Fruit fly (Drosophila melanogaster): ENCODE results near the gene CG44303.

CG44303 gene

dm6 chrX:6705059-6705802 is 18.0 kb upstream of the CG44303 start (continued):
- TF ChIP-seq spab (GFP tag; optimal IDR thresholded peaks at IDR 0.05) (peak; percentile 28), Hr4 (GFP tag; optimal IDR thresholded peaks at IDR 0.05) (peak; percentile 59), CG6792 (GFP tag; optimal IDR thresholded peaks at IDR 0.05) (no peak), Met (GFP tag; optimal IDR thresholded peaks at IDR 0.05) (peak; percentile 7), CG11902 (GFP tag; optimal IDR thresholded peaks at IDR 0.05) (no peak), CG34406 (GFP tag; optimal IDR thresholded peaks at IDR 0.05) (no peak), CG8319 (GFP tag; optimal IDR thresholded peaks at IDR 0.05) (no peak), Gug (GFP tag; IDR thresholded peaks at IDR 0.05) (no peak), lz (GFP tag; optimal IDR thresholded peaks at IDR 0.05) (peak; percentile 30), CG31627 (GFP tag; optimal IDR thresholded peaks at IDR 0.05) (no peak), CG1621 (tag; optimal IDR thresholded peaks at IDR 0.05) (peak; percentile 19), achi (GFP tag; optimal IDR thresholded peaks at IDR 0.05) (peak; percentile 40), CG32006 (GFP tag; optimal IDR thresholded peaks at IDR 0.05) (peak; percentile 54), fd85E (GFP tag; optimal IDR thresholded peaks at IDR 0.05) (no peak), pdm3 (GFP tag; optimal IDR thresholded peaks at IDR 0.05) (peak; percentile 20), Ets21C (GFP tag; optimal IDR thresholded peaks at IDR 0.05) (peak; percentile 24), CG11762 (GFP tag; optimal IDR thresholded peaks at IDR 0.05; ENCODE audit: insufficient read depth) (no peak), OdsH (GFP tag; optimal IDR thresholded peaks at IDR 0.05) (no peak), CG4318 (GFP tag; optimal IDR thresholded peaks at IDR 0.05) (peak; percentile 34), Lpt (GFP tag; optimal IDR thresholded peaks at IDR 0.05) (peak; percentile 1), net (GFP tag; optimal IDR thresholded peaks at IDR 0.05) (no peak), eg (GFP tag; IDR thresholded peaks at IDR 0.05) (0 out of 3 replicates have a peak, but pooled peaks have one; percentile 16), topi (GFP tag; optimal IDR thresholded peaks at IDR 0.05) (peak; percentile 32), dsx (GFP tag; optimal IDR thresholded peaks at IDR 0.05; ENCODE audit: poor library complexity, severe bottlenecking) (peak; percentile 26), Sox102F (GFP tag; optimal IDR thresholded peaks at IDR 0.05) (no peak)

dm6 chrX:6703957-6704356 is 16.7 kb upstream of the CG44303 start:
- TF ChIP-seq Lpt (GFP tag; optimal IDR thresholded peaks at IDR 0.05) (no peak), vri (GFP tag; optimal IDR thresholded peaks at IDR 0.05) (no peak), Eip93F (GFP tag; optimal IDR thresholded peaks at IDR 0.05) (no peak), dsx (GFP tag; optimal IDR thresholded peaks at IDR 0.05; ENCODE audit: poor library complexity, severe bottlenecking) (no peak), CG6808 (GFP tag; optimal IDR thresholded peaks at IDR 0.05) (peak; percentile 52), Hr39 (GFP tag; optimal IDR thresholded peaks at IDR 0.05) (no peak), Blimp-1 (GFP tag; optimal IDR thresholded peaks at IDR 0.05) (no peak), CG8319 (GFP tag; optimal IDR thresholded peaks at IDR 0.05) (no peak), CG11294 (GFP tag; IDR thresholded peaks at IDR 0.05) (no peak), Hr4 (GFP tag; optimal IDR thresholded peaks at IDR 0.05) (no peak), lz (GFP tag; optimal IDR thresholded peaks at IDR 0.05) (no peak), CG8632 (GFP tag; optimal IDR thresholded peaks at IDR 0.05) (no peak), CG34406 (GFP tag; optimal IDR thresholded peaks at IDR 0.05) (no peak), CG31627 (GFP tag; optimal IDR thresholded peaks at IDR 0.05) (no peak), topi (GFP tag; optimal IDR thresholded peaks at IDR 0.05) (no peak), CG6163 (GFP tag; IDR thresholded peaks at IDR 0.05) (no peak), OdsH (GFP tag; optimal IDR thresholded peaks at IDR 0.05) (peak; percentile 19), CG1621 (tag; optimal IDR thresholded peaks at IDR 0.05) (no peak), acj6 (GFP tag; optimal IDR thresholded peaks at IDR 0.05) (peak; percentile 30), CG6792 (GFP tag; optimal IDR thresholded peaks at IDR 0.05) (no peak), svp (GFP tag) (peak; percentile 28), achi (GFP tag; optimal IDR thresholded peaks at IDR 0.05) (peak; percentile 16), CG11902 (GFP tag; optimal IDR thresholded peaks at IDR 0.05) (no peak), CG32006 (GFP tag; optimal IDR thresholded peaks at IDR 0.05) (peak; percentile 57), fkh (GFP tag; optimal IDR thresholded peaks at IDR 0.05) (no peak), CG16779 (tag; optimal IDR thresholded peaks at IDR 0.05) (no peak), salr (GFP tag; optimal IDR thresholded peaks at IDR 0.05) (peak in 1 of 2 experiments; percentile 34), eg (GFP tag; IDR thresholded peaks at IDR 0.05) (no peak), CG7368 (GFP tag; optimal IDR thresholded peaks at IDR 0.05) (no peak), pdm3 (GFP tag; optimal IDR thresholded peaks at IDR 0.05) (peak; percentile 20), CG6276 (GFP tag; optimal IDR thresholded peaks at IDR 0.05) (no peak), CG4318 (GFP tag; optimal IDR thresholded peaks at IDR 0.05) (peak; percentile 13), CG9139 (GFP tag; optimal IDR thresholded peaks at IDR 0.05) (no peak), Eip78C (GFP tag) (peak; percentile 70), CG11762 (GFP tag; optimal IDR thresholded peaks at IDR 0.05; ENCODE audit: insufficient read depth) (no peak), cyc (GFP tag; optimal IDR thresholded peaks at IDR 0.05) (no peak), Met (GFP tag; optimal IDR thresholded peaks at IDR 0.05) (no peak), fd85E (GFP tag; optimal IDR thresholded peaks at IDR 0.05) (no peak), Sox102F (GFP tag; optimal IDR thresholded peaks at IDR 0.05) (no peak), CG8119 (GFP tag; IDR thresholded peaks at IDR 0.05) (no peak), Eip75B (GFP tag; optimal IDR thresholded peaks at IDR 0.05) (peak; percentile 18), CG15336 (GFP tag; IDR thresholded peaks at IDR 0.05) (no peak)

All from whole organism, prepupa.